Worm (Caenorhabditis elegans): ENCODE measurements around the gene F56C3.1.
A peak's percentile ranks its signal among the peaks of the same experiment; 100 is the strongest.

The F56C3.1 gene

ce11 chrX:1386893-1387367 lies at the start of gene F56C3.1:
Gene F56C3.1 (plus strand): TSS chrX:1387317.
- no peak for TF ChIP-seq tra-4 (tag; optimal IDR thresholded peaks at IDR 0.05)

- no peak for TF ChIP-seq B0310.2 (tag; optimal IDR thresholded peaks at IDR 0.05)
- TF ChIP-seq ceh-36 (tag; optimal IDR thresholded peaks at IDR 0.05) = no peak
- no peak for TF ChIP-seq scrt-1 (GFP tag; IDR thresholded peaks at IDR 0.05)
- TF ChIP-seq hmbx-1 (tag; optimal IDR thresholded peaks at IDR 0.05) = no peak
- no peak for TF ChIP-seq hnd-1 (tag; optimal IDR thresholded peaks at IDR 0.05)
- TF ChIP-seq hmg-4 (GFP tag; optimal IDR thresholded peaks at IDR 0.05) = no peak
- TF ChIP-seq ceh-13 (GFP tag; optimal IDR thresholded peaks at IDR 0.05) = no peak
- no peak for TF ChIP-seq pes-1 (GFP tag; IDR thresholded peaks at IDR 0.05)
- TF ChIP-seq flt-1 (GFP tag; IDR thresholded peaks at IDR 0.05) = no peak
- no peak for TF ChIP-seq aly-1 (tag; optimal IDR thresholded peaks at IDR 0.05)
- no peak for TF ChIP-seq ama-1 (optimal IDR thresholded peaks at IDR 0.05)
- no peak for TF ChIP-seq ets-7 (tag; optimal IDR thresholded peaks at IDR 0.05)
- TF ChIP-seq sea-1 (GFP tag; conservative IDR thresholded peaks at IDR 0.05) = no peak
- no peak for TF ChIP-seq tbx-37 (GFP tag; conservative IDR thresholded peaks at IDR 0.05)
These were observed 49.3 kb upstream of the F56C3.1 start for ce11 chrX:1337834-1338233.

- TF ChIP-seq tra-4 (tag; optimal IDR thresholded peaks at IDR 0.05) (no peak), ceh-36 (tag; optimal IDR thresholded peaks at IDR 0.05) (no peak), hnd-1 (tag; optimal IDR thresholded peaks at IDR 0.05) (no peak), ama-1 (optimal IDR thresholded peaks at IDR 0.05) (no peak), pes-1 (GFP tag; IDR thresholded peaks at IDR 0.05) (no peak), hmbx-1 (tag; optimal IDR thresholded peaks at IDR 0.05) (no peak), hmg-4 (GFP tag; optimal IDR thresholded peaks at IDR 0.05) (no peak), ceh-13 (GFP tag; optimal IDR thresholded peaks at IDR 0.05) (no peak), B0310.2 (tag; optimal IDR thresholded peaks at IDR 0.05) (no peak), ets-7 (tag; optimal IDR thresholded peaks at IDR 0.05) (no peak), tbx-37 (GFP tag; conservative IDR thresholded peaks at IDR 0.05) (no peak), flt-1 (GFP tag; IDR thresholded peaks at IDR 0.05) (no peak), scrt-1 (GFP tag; IDR thresholded peaks at IDR 0.05) (no peak), aly-1 (tag; optimal IDR thresholded peaks at IDR 0.05) (no peak), tbx-11 (GFP tag; IDR thresholded peaks at IDR 0.05) (no peak), sea-1 (GFP tag; conservative IDR thresholded peaks at IDR 0.05) (no peak), F13C5.2 (tag; optimal IDR thresholded peaks at IDR 0.05) (no peak)
These were observed 48.0 kb upstream of the F56C3.1 start for ce11 chrX:1338906-1339673.

ce11 chrX:1344321-1344720 lies 42.8 kb upstream of the F56C3.1 start, which contains the start of gene ins-39:
Gene ins-39 (minus strand): TSS chrX:1344421.
- TF ChIP-seq F13C5.2 (tag; optimal IDR thresholded peaks at IDR 0.05) = no peak
- no peak for TF ChIP-seq ama-1 (optimal IDR thresholded peaks at IDR 0.05)
- no peak for TF ChIP-seq tbx-37 (GFP tag; conservative IDR thresholded peaks at IDR 0.05)
- no peak for TF ChIP-seq ets-7 (tag; optimal IDR thresholded peaks at IDR 0.05)
- TF ChIP-seq ceh-36 (tag; optimal IDR thresholded peaks at IDR 0.05) = no peak
- TF ChIP-seq hmg-4 (GFP tag; optimal IDR thresholded peaks at IDR 0.05) = no peak
- no peak for TF ChIP-seq hmbx-1 (tag; optimal IDR thresholded peaks at IDR 0.05)
- TF ChIP-seq tra-4 (tag; optimal IDR thresholded peaks at IDR 0.05) = no peak
- no peak for TF ChIP-seq tbx-11 (GFP tag; IDR thresholded peaks at IDR 0.05)
- TF ChIP-seq flt-1 (GFP tag; IDR thresholded peaks at IDR 0.05) = no peak
- no peak for TF ChIP-seq hnd-1 (tag; optimal IDR thresholded peaks at IDR 0.05)
- no peak for TF ChIP-seq sea-1 (GFP tag; conservative IDR thresholded peaks at IDR 0.05)
- TF ChIP-seq ceh-13 (GFP tag; optimal IDR thresholded peaks at IDR 0.05) = no peak
- TF ChIP-seq B0310.2 (tag; optimal IDR thresholded peaks at IDR 0.05) = no peak
- no peak for TF ChIP-seq pes-1 (GFP tag; IDR thresholded peaks at IDR 0.05)
- TF ChIP-seq aly-1 (tag; optimal IDR thresholded peaks at IDR 0.05) = no peak
- no peak for TF ChIP-seq scrt-1 (GFP tag; IDR thresholded peaks at IDR 0.05)

- TF ChIP-seq hmg-4 (GFP tag; optimal IDR thresholded peaks at IDR 0.05) (peak; percentile 59), tbx-11 (GFP tag; IDR thresholded peaks at IDR 0.05) (no peak), F13C5.2 (tag; optimal IDR thresholded peaks at IDR 0.05) (peak; percentile 78), sea-1 (GFP tag; conservative IDR thresholded peaks at IDR 0.05) (no peak), ets-7 (tag; optimal IDR thresholded peaks at IDR 0.05) (no peak), tbx-37 (GFP tag; conservative IDR thresholded peaks at IDR 0.05) (peak; percentile 39; the same call in 1 of the 2 replicates), B0310.2 (tag; optimal IDR thresholded peaks at IDR 0.05) (no peak)
These were observed 42.3 kb upstream of the F56C3.1 start for ce11 chrX:1344818-1345217.

- no peak for TF ChIP-seq hnd-1 (tag; optimal IDR thresholded peaks at IDR 0.05)
- no peak for TF ChIP-seq pes-1 (GFP tag; IDR thresholded peaks at IDR 0.05)
- TF ChIP-seq B0310.2 (tag; optimal IDR thresholded peaks at IDR 0.05) = no peak
- no peak for TF ChIP-seq ets-7 (tag; optimal IDR thresholded peaks at IDR 0.05)
- no peak for TF ChIP-seq sea-1 (GFP tag; conservative IDR thresholded peaks at IDR 0.05)
- TF ChIP-seq ama-1 (optimal IDR thresholded peaks at IDR 0.05) = no peak
- no peak for TF ChIP-seq F13C5.2 (tag; optimal IDR thresholded peaks at IDR 0.05)
- TF ChIP-seq aly-1 (tag; optimal IDR thresholded peaks at IDR 0.05) = no peak
- TF ChIP-seq tbx-11 (GFP tag; IDR thresholded peaks at IDR 0.05) = no peak
- no peak for TF ChIP-seq ceh-36 (tag; optimal IDR thresholded peaks at IDR 0.05)
- no peak for TF ChIP-seq hmbx-1 (tag; optimal IDR thresholded peaks at IDR 0.05)
- TF ChIP-seq ceh-13 (GFP tag; optimal IDR thresholded peaks at IDR 0.05) = no peak
- no peak for TF ChIP-seq scrt-1 (GFP tag; IDR thresholded peaks at IDR 0.05)
- TF ChIP-seq tbx-37 (GFP tag; conservative IDR thresholded peaks at IDR 0.05) = no peak
- no peak for TF ChIP-seq hmg-4 (GFP tag; optimal IDR thresholded peaks at IDR 0.05)
- TF ChIP-seq flt-1 (GFP tag; IDR thresholded peaks at IDR 0.05) = no peak
- no peak for TF ChIP-seq tra-4 (tag; optimal IDR thresholded peaks at IDR 0.05)
These were observed 28.8 kb upstream of the F56C3.1 start, which contains the start of gene F56C3.3 for ce11 chrX:1358295-1358694. Gene F56C3.3 (minus strand): TSS chrX:1358395.

ce11 chrX:1360631-1361030 lies 26.5 kb upstream of the F56C3.1 start, which contains the start of gene F56C3.4:
Gene F56C3.4 (minus strand): TSS chrX:1360731.
- TF ChIP-seq scrt-1 (GFP tag; IDR thresholded peaks at IDR 0.05) = no peak
- no peak for TF ChIP-seq ets-7 (tag; optimal IDR thresholded peaks at IDR 0.05)
- no peak for TF ChIP-seq sea-1 (GFP tag; conservative IDR thresholded peaks at IDR 0.05)
- no peak for TF ChIP-seq hmbx-1 (tag; optimal IDR thresholded peaks at IDR 0.05)
- TF ChIP-seq hmg-4 (GFP tag; optimal IDR thresholded peaks at IDR 0.05) = no peak
- no peak for TF ChIP-seq tbx-11 (GFP tag; IDR thresholded peaks at IDR 0.05)
- no peak for TF ChIP-seq tra-4 (tag; optimal IDR thresholded peaks at IDR 0.05)
- no peak for TF ChIP-seq pes-1 (GFP tag; IDR thresholded peaks at IDR 0.05)
- TF ChIP-seq aly-1 (tag; optimal IDR thresholded peaks at IDR 0.05) = no peak
- TF ChIP-seq B0310.2 (tag; optimal IDR thresholded peaks at IDR 0.05) = no peak
- TF ChIP-seq flt-1 (GFP tag; IDR thresholded peaks at IDR 0.05) = no peak

All from whole organism, early embryonic.